Worm (Caenorhabditis elegans) whole organism, mixed stage, embryonic: ENCODE results near the gene R04F11.5.

Experiments used
- M03D4.4 ChIP-seq: sonication (generic microtip); optimal IDR thresholded peaks from 2 replicates; lab custom pipeline; 2017; ENCODE audit warnings: mild to moderate bottlenecking, missing genetic modification characterization, missing compliant biosample characterization
- bed-3 ChIP-seq: fragments of 200-800 bp; sonication (Bioruptor generic); optimal IDR thresholded peaks from 3 replicates; lab custom pipeline; 2018; ENCODE audit warnings: mild to moderate bottlenecking, missing genetic modification characterization, moderate library complexity, missing compliant biosample characterization
- blmp-1 ChIP-seq: fragments of 150-350 bp; optimal IDR thresholded peaks from 2 replicates; lab custom pipeline; 2014; ENCODE audit warnings: missing biosample characterization, missing genetic modification characterization
- ceh-43 ChIP-seq: fragments of 200-800 bp; sonication (Bioruptor generic); optimal IDR thresholded peaks from 2 replicates; lab custom pipeline; 2018; ENCODE audit warnings: mild to moderate bottlenecking, missing genetic modification characterization, moderate library complexity, missing compliant biosample characterization
- ceh-83 ChIP-seq: fragments of 200-800 bp; sonication (Bioruptor generic); optimal IDR thresholded peaks from 2 replicates; lab custom pipeline; 2018; ENCODE audit warnings: mild to moderate bottlenecking, missing genetic modification characterization, missing compliant biosample characterization
- ces-1 ChIP-seq: fragments of 150-350 bp; optimal IDR thresholded peaks from 2 replicates; lab custom pipeline; 2014; ENCODE audit warnings: missing biosample characterization, missing genetic modification reagents, missing genetic modification characterization
- cnd-1 ChIP-seq: fragments of 200-800 bp; sonication (Bioruptor generic); optimal IDR thresholded peaks from 2 replicates; lab custom pipeline; 2018; ENCODE audit warnings: mild to moderate bottlenecking, missing genetic modification characterization, missing compliant biosample characterization
- drap-1 ChIP-seq: fragments of 200-800 bp; sonication (Bioruptor generic); optimal IDR thresholded peaks from 3 replicates; lab custom pipeline; 2018; ENCODE audit warnings: mild to moderate bottlenecking, missing genetic modification characterization, missing compliant biosample characterization
- elt-1 ChIP-seq: sonication (generic microtip); optimal IDR thresholded peaks from 2 replicates; lab custom pipeline; 2017; ENCODE audit warnings: missing genetic modification characterization, mild to moderate bottlenecking, missing compliant biosample characterization, antibody characterized with exemption, moderate library complexity, borderline replicate concordance; ENCODE audit not compliant: insufficient read depth
- elt-3 ChIP-seq: fragments of 150-350 bp; optimal IDR thresholded peaks from 2 replicates; lab custom pipeline; 2014; ENCODE audit warnings: missing biosample characterization, missing genetic modification characterization
- flh-1 ChIP-seq: fragments of 200-800 bp; sonication (Bioruptor generic); optimal IDR thresholded peaks from 2 replicates; lab custom pipeline; 2018; ENCODE audit warnings: mild to moderate bottlenecking, missing genetic modification characterization, moderate library complexity, missing compliant biosample characterization
- ham-2 ChIP-seq: fragments of 200-800 bp; sonication (Bioruptor generic); optimal IDR thresholded peaks from 2 replicates; lab custom pipeline; 2018; ENCODE audit warnings: mild to moderate bottlenecking, missing genetic modification characterization, missing compliant biosample characterization
- hlh-1 ChIP-seq: fragments of 150-350 bp; optimal IDR thresholded peaks from 2 replicates; lab custom pipeline; 2014; ENCODE audit warnings: missing biosample characterization, missing genetic modification reagents, missing genetic modification characterization
- lin-13 ChIP-seq: fragments of 150-350 bp; optimal IDR thresholded peaks from 2 replicates; lab custom pipeline; 2014; ENCODE audit warnings: missing biosample characterization, missing genetic modification characterization
- lin-32 ChIP-seq: fragments of 200-800 bp; sonication (Bioruptor generic); optimal IDR thresholded peaks from 2 replicates; lab custom pipeline; 2018; ENCODE audit warnings: mild to moderate bottlenecking, missing genetic modification characterization, missing compliant biosample characterization
- lsy-2 ChIP-seq: fragments of 150-350 bp; optimal IDR thresholded peaks from 2 replicates; lab custom pipeline; 2014; ENCODE audit warnings: missing biosample characterization, missing genetic modification characterization
- mab-5 ChIP-seq: fragments of 150-350 bp; optimal IDR thresholded peaks from 2 replicates; lab custom pipeline; 2014; ENCODE audit warnings: missing biosample characterization, missing genetic modification characterization
- mep-1 ChIP-seq: fragments of 150-350 bp; optimal IDR thresholded peaks from 2 replicates; lab custom pipeline; 2017; ENCODE audit warnings: missing biosample characterization, missing genetic modification reagents, missing genetic modification characterization, inconsistent platforms
- mls-2 ChIP-seq: sonication (generic microtip); optimal IDR thresholded peaks from 2 replicates; lab custom pipeline; 2016; ENCODE audit warnings: mild to moderate bottlenecking, missing genetic modification characterization, moderate library complexity, missing compliant biosample characterization
- nhr-12 ChIP-seq: fragments of 150-350 bp; optimal IDR thresholded peaks from 2 replicates; lab custom pipeline; 2014; ENCODE audit warnings: missing biosample characterization, missing genetic modification characterization
- nhr-2 ChIP-seq: fragments of 150-350 bp; optimal IDR thresholded peaks from 2 replicates; lab custom pipeline; 2014; ENCODE audit warnings: missing biosample characterization, missing genetic modification characterization
- nhr-237 ChIP-seq: fragments of 150-350 bp; optimal IDR thresholded peaks from 2 replicates; lab custom pipeline; 2014; ENCODE audit warnings: missing biosample characterization, missing genetic modification characterization
- nhr-28 ChIP-seq: fragments of 150-350 bp; optimal IDR thresholded peaks from 2 replicates; lab custom pipeline; 2014; ENCODE audit warnings: missing biosample characterization, missing genetic modification characterization
- nhr-76 ChIP-seq: sonication (generic microtip); optimal IDR thresholded peaks from 2 replicates; lab custom pipeline; 2017; ENCODE audit warnings: missing biosample characterization, missing genetic modification characterization
- pha-4 ChIP-seq: fragments of 150-350 bp; optimal IDR thresholded peaks from 2 replicates; lab custom pipeline; 2018; ENCODE audit warnings: missing biosample characterization, missing genetic modification reagents, missing genetic modification characterization
- sem-2 ChIP-seq: fragments of 200-800 bp; sonication (Bioruptor generic); optimal IDR thresholded peaks from 2 replicates; lab custom pipeline; 2018; ENCODE audit warnings: mild to moderate bottlenecking, missing genetic modification characterization, missing compliant biosample characterization
- sptf-1 ChIP-seq: sonication (generic microtip); optimal IDR thresholded peaks from 2 replicates; lab custom pipeline; 2017; ENCODE audit warnings: mild to moderate bottlenecking, missing genetic modification characterization, moderate library complexity, missing compliant biosample characterization
- tbx-8 ChIP-seq: fragments of 200-800 bp; sonication (Bioruptor generic); optimal IDR thresholded peaks from 2 replicates; lab custom pipeline; 2018; ENCODE audit warnings: mild to moderate bottlenecking, missing genetic modification characterization, moderate library complexity, missing compliant biosample characterization
- unc-120 ChIP-seq: sonication (generic microtip); optimal IDR thresholded peaks from 2 replicates; lab custom pipeline; 2017; ENCODE audit warnings: missing genetic modification characterization, missing compliant biosample characterization; ENCODE audit not compliant: poor library complexity, severe bottlenecking
- unc-39 ChIP-seq: fragments of 150-350 bp; optimal IDR thresholded peaks from 2 replicates; lab custom pipeline; 2014; ENCODE audit warnings: missing biosample characterization, missing genetic modification characterization
- unc-62 ChIP-seq: fragments of 150-350 bp; optimal IDR thresholded peaks from 2 replicates; lab custom pipeline; 2014; ENCODE audit warnings: missing biosample characterization, missing genetic modification reagents, missing genetic modification characterization
- zip-8 ChIP-seq: fragments of 150-350 bp; optimal IDR thresholded peaks from 2 replicates; lab custom pipeline; 2014; ENCODE audit warnings: missing biosample characterization, missing genetic modification characterization
- ztf-11 ChIP-seq: fragments of 150-350 bp; optimal IDR thresholded peaks from 2 replicates; lab custom pipeline; 2014; ENCODE audit warnings: missing biosample characterization, missing genetic modification characterization

R04F11.5 gene

ce11 chrV:12317080-12317479, 739 bp downstream of the R04F11.5 start, which contains the start of gene R04F11.3:
R04F11.3 (minus strand) TSS chrV:12317180.
- no peak for TF ChIP-seq bed-3 (GFP tag; lab: Kevin White, UChicago)
- no peak for TF ChIP-seq nhr-237
- TF ChIP-seq unc-120 (tag; lab: Kevin White, UChicago), result no peak
- TF ChIP-seq pha-4 (tag; lab: Kevin White, UChicago), result no peak
- TF ChIP-seq flh-1, result no peak
- no peak for TF ChIP-seq unc-39 (tag; lab: Kevin White, UChicago)
- TF ChIP-seq lin-13 (tag; lab: Kevin White, UChicago), result no peak
- TF ChIP-seq nhr-2 (tag; lab: Kevin White, UChicago), result no peak
- no peak for TF ChIP-seq lin-32
- TF ChIP-seq zip-8 (tag; lab: Kevin White, UChicago), result no peak
- no peak for TF ChIP-seq ceh-83 (GFP tag; lab: Kevin White, UChicago)
- no peak for TF ChIP-seq nhr-76 (tag; lab: Kevin White, UChicago)
- no peak for TF ChIP-seq elt-1
- TF ChIP-seq M03D4.4 (tag; lab: Kevin White, UChicago), result no peak

ce11 chrV:12316076-12316475, 1.7 kb downstream of the R04F11.5 start:
- TF ChIP-seq ztf-11 (tag; lab: Kevin White, UChicago) (no peak), nhr-28 (no peak), mep-1 (tag; lab: Kevin White, UChicago) (no peak), lin-32 (no peak), M03D4.4 (tag; lab: Kevin White, UChicago) (no peak), nhr-237 (no peak), sem-2 (GFP tag; lab: Kevin White, UChicago) (no peak), ces-1 (GFP tag; lab: Kevin White, UChicago) (no peak), unc-62 (GFP tag; lab: Kevin White, UChicago) (no peak), elt-3 (no peak), unc-120 (tag; lab: Kevin White, UChicago) (no peak)

- TF ChIP-seq bed-3 (GFP tag; lab: Kevin White, UChicago), result no peak
- no peak for TF ChIP-seq lin-13 (tag; lab: Kevin White, UChicago)
- TF ChIP-seq ces-1 (GFP tag; lab: Kevin White, UChicago), result peak; percentile 84
- no peak for TF ChIP-seq cnd-1 (tag; lab: Kevin White, UChicago)
- no peak for TF ChIP-seq lin-32
- no peak for TF ChIP-seq nhr-28
- TF ChIP-seq sptf-1, result no peak
- no peak for TF ChIP-seq ztf-11 (tag; lab: Kevin White, UChicago)
- TF ChIP-seq ceh-83 (GFP tag; lab: Kevin White, UChicago), result no peak
- TF ChIP-seq nhr-237, result no peak
- no peak for TF ChIP-seq mls-2
- TF ChIP-seq hlh-1 (tag; lab: Kevin White, UChicago), result peak; percentile 15
- TF ChIP-seq lsy-2 (tag; lab: Kevin White, UChicago), result no peak
- TF ChIP-seq elt-1, result no peak
- no peak for TF ChIP-seq unc-120 (tag; lab: Kevin White, UChicago)
- no peak for TF ChIP-seq M03D4.4 (tag; lab: Kevin White, UChicago)
- no peak for TF ChIP-seq elt-3
- no peak for TF ChIP-seq mab-5 (tag; lab: Kevin White, UChicago)
- no peak for TF ChIP-seq nhr-76 (tag; lab: Kevin White, UChicago)
- TF ChIP-seq flh-1, result no peak
- no peak for TF ChIP-seq drap-1 (GFP tag; lab: Kevin White, UChicago)
- no peak for TF ChIP-seq ceh-43 (GFP tag; lab: Kevin White, UChicago)
- no peak for TF ChIP-seq tbx-8 (GFP tag; lab: Kevin White, UChicago)
- no peak for TF ChIP-seq ham-2 (GFP tag; lab: Kevin White, UChicago)
- peak; percentile 18 for TF ChIP-seq unc-62 (GFP tag; lab: Kevin White, UChicago)
Measured at ce11 chrV:12314413-12314812, 3.4 kb downstream of the R04F11.5 start.

- no peak for TF ChIP-seq nhr-237
- no peak for TF ChIP-seq nhr-76 (tag; lab: Kevin White, UChicago)
- TF ChIP-seq elt-1, result no peak
- TF ChIP-seq bed-3 (GFP tag; lab: Kevin White, UChicago), result no peak
- TF ChIP-seq drap-1 (GFP tag; lab: Kevin White, UChicago), result no peak
- TF ChIP-seq nhr-28, result no peak
- no peak for TF ChIP-seq blmp-1 (tag; lab: Kevin White, UChicago)
- no peak for TF ChIP-seq nhr-12
- TF ChIP-seq pha-4 (tag; lab: Kevin White, UChicago), result no peak
- TF ChIP-seq lin-13 (tag; lab: Kevin White, UChicago), result no peak
- TF ChIP-seq, all 35 proteins: peak for 0
Measured at ce11 chrV:12310256-12310655, 7.6 kb downstream of the R04F11.5 start, which contains the start of gene hpo-30. hpo-30 (minus strand) TSS chrV:12310356.
